Worm (Caenorhabditis elegans) whole organism, L2 larva: ENCODE measurements around the gene H04M03.11.

Experiments used
- C34F6.9 ChIP-seq: fragments of 150-350 bp; optimal IDR thresholded peaks from 2 replicates; lab custom pipeline; 2014; ENCODE audit warnings: missing biosample characterization, missing genetic modification characterization
- F13H6.1 ChIP-seq: sonication (generic microtip); optimal IDR thresholded peaks from 2 replicates; lab custom pipeline; 2016; ENCODE audit warnings: missing genetic modification characterization, missing compliant biosample characterization
- R02D3.7 ChIP-seq: fragments of 150-350 bp; optimal IDR thresholded peaks from 2 replicates; lab custom pipeline; 2014; ENCODE audit warnings: missing biosample characterization, missing genetic modification characterization
- Y55F3AM.14 ChIP-seq: fragments of 200-800 bp; sonication (Bioruptor generic); optimal IDR thresholded peaks from 2 replicates; lab custom pipeline; 2018; ENCODE audit warnings: mild to moderate bottlenecking, missing genetic modification characterization, missing compliant biosample characterization
- ZK546.5 ChIP-seq: sonication (generic microtip); optimal IDR thresholded peaks from 2 replicates; lab custom pipeline; 2017; ENCODE audit warnings: missing biosample characterization, missing genetic modification characterization
- alr-1 ChIP-seq: fragments of 150-350 bp; optimal IDR thresholded peaks from 2 replicates; lab custom pipeline; 2014; ENCODE audit warnings: missing biosample characterization, missing genetic modification characterization
- aly-2 ChIP-seq: fragments of 150-350 bp; optimal IDR thresholded peaks from 2 replicates; lab custom pipeline; 2014; ENCODE audit warnings: missing biosample characterization, missing genetic modification characterization
- ama-1 ChIP-seq: fragments of 150-350 bp; optimal IDR thresholded peaks from 2 replicates; lab custom pipeline; 2018; ENCODE audit warnings: inconsistent platforms
- blmp-1 ChIP-seq: sonication (generic microtip); optimal IDR thresholded peaks from 2 replicates; lab custom pipeline; 2017; ENCODE audit warnings: missing genetic modification characterization, mild to moderate bottlenecking, missing compliant biosample characterization, antibody characterized with exemption, moderate library complexity; ENCODE audit not compliant: insufficient read depth
- ceh-16 ChIP-seq: fragments of 150-350 bp; optimal IDR thresholded peaks from 2 replicates; lab custom pipeline; 2014; ENCODE audit warnings: missing biosample characterization, missing genetic modification characterization
- ceh-82 ChIP-seq: fragments of 150-350 bp; optimal IDR thresholded peaks from 2 replicates; lab custom pipeline; 2014; ENCODE audit warnings: missing biosample characterization, missing genetic modification characterization
- crh-2 ChIP-seq: sonication (generic microtip); optimal IDR thresholded peaks from 2 replicates; lab custom pipeline; 2017; ENCODE audit warnings: missing biosample characterization, missing genetic modification characterization
- dmd-4 ChIP-seq: sonication (generic microtip); optimal IDR thresholded peaks from 2 replicates; lab custom pipeline; 2017; ENCODE audit warnings: missing biosample characterization, missing genetic modification characterization
- egl-27 ChIP-seq: sonication (generic microtip); optimal IDR thresholded peaks from 3 replicates; lab custom pipeline; 2017; ENCODE audit warnings: missing biosample characterization, missing genetic modification reagents, missing genetic modification characterization
- elt-1 ChIP-seq: fragments of 150-350 bp; optimal IDR thresholded peaks from 2 replicates; lab custom pipeline; 2014; ENCODE audit warnings: missing biosample characterization, missing genetic modification characterization
- elt-3 ChIP-seq: sonication (generic microtip); optimal IDR thresholded peaks from 2 replicates; lab custom pipeline; 2017; ENCODE audit warnings: missing biosample characterization, missing genetic modification characterization
- fos-1 ChIP-seq: fragments of 150-350 bp; optimal IDR thresholded peaks from 2 replicates; lab custom pipeline; 2014; ENCODE audit warnings: missing biosample characterization, missing genetic modification characterization
- gmeb-1 ChIP-seq: fragments of 150-350 bp; optimal IDR thresholded peaks from 2 replicates; lab custom pipeline; 2014; ENCODE audit warnings: missing biosample characterization, missing genetic modification characterization
- lin-11 ChIP-seq: fragments of 150-350 bp; sonication (generic microtip); optimal IDR thresholded peaks from 2 replicates; lab custom pipeline; 2014; ENCODE audit warnings: missing biosample characterization, missing genetic modification characterization, inconsistent platforms, mixed read lengths
- lin-13 ChIP-seq: fragments of 150-350 bp; optimal IDR thresholded peaks from 2 replicates; lab custom pipeline; 2014; ENCODE audit warnings: missing biosample characterization, missing genetic modification reagents, missing genetic modification characterization
- lin-39 ChIP-seq: fragments of 150-350 bp; optimal IDR thresholded peaks from 2 replicates; lab custom pipeline; 2014; ENCODE audit warnings: missing biosample characterization, missing genetic modification reagents, missing genetic modification characterization
- mab-5 ChIP-seq: fragments of 150-350 bp; optimal IDR thresholded peaks from 2 replicates; lab custom pipeline; 2014; ENCODE audit warnings: missing biosample characterization, missing genetic modification characterization
- mbf-1 ChIP-seq: sonication (generic microtip); optimal IDR thresholded peaks from 2 replicates; lab custom pipeline; 2017; ENCODE audit warnings: missing biosample characterization, missing genetic modification characterization
- mdl-1 ChIP-seq, 2 experiments: fragments of 150-350 bp in 1 of 2; sonication (generic microtip) in 1 of 2; optimal IDR thresholded peaks; 2 replicates each; lab custom pipeline; 2017; ENCODE audit warnings: missing biosample characterization in 2 of 2, missing genetic modification characterization in 2 of 2
- nhr-10 ChIP-seq: sonication (generic microtip); optimal IDR thresholded peaks from 2 replicates; lab custom pipeline; 2017; ENCODE audit warnings: missing biosample characterization, missing genetic modification characterization
- nhr-11 ChIP-seq: fragments of 150-350 bp; optimal IDR thresholded peaks from 2 replicates; lab custom pipeline; 2014; ENCODE audit warnings: missing biosample characterization, missing genetic modification characterization
- nhr-12 ChIP-seq: fragments of 150-350 bp; optimal IDR thresholded peaks from 2 replicates; lab custom pipeline; 2014; ENCODE audit warnings: missing biosample characterization, missing genetic modification characterization
- nhr-129 ChIP-seq: fragments of 150-350 bp; optimal IDR thresholded peaks from 2 replicates; lab custom pipeline; 2014; ENCODE audit warnings: missing biosample characterization, missing genetic modification characterization
- nhr-21 ChIP-seq: fragments of 150-350 bp; optimal IDR thresholded peaks from 2 replicates; lab custom pipeline; 2014; ENCODE audit warnings: missing biosample characterization, missing genetic modification characterization
- nhr-23 ChIP-seq: fragments of 150-350 bp; optimal IDR thresholded peaks from 2 replicates; lab custom pipeline; 2014; ENCODE audit warnings: missing biosample characterization, missing genetic modification reagents, missing genetic modification characterization
- nhr-25 ChIP-seq: fragments of 150-350 bp; sonication (generic microtip); optimal IDR thresholded peaks from 3 replicates; lab custom pipeline; 2014; ENCODE audit warnings: missing biosample characterization, missing genetic modification characterization
- nhr-6 ChIP-seq: fragments of 150-350 bp; optimal IDR thresholded peaks from 2 replicates; lab custom pipeline; 2014; ENCODE audit warnings: missing biosample characterization, missing genetic modification characterization
- peb-1 ChIP-seq: fragments of 150-350 bp; optimal IDR thresholded peaks from 2 replicates; lab custom pipeline; 2014; ENCODE audit warnings: missing biosample characterization, missing genetic modification characterization
- skn-1 ChIP-seq: sonication (generic microtip); optimal IDR thresholded peaks from 2 replicates; lab custom pipeline; 2017; ENCODE audit warnings: missing biosample characterization, missing genetic modification characterization
- sma-3 ChIP-seq: sonication (generic microtip); optimal IDR thresholded peaks from 2 replicates; lab custom pipeline; 2016; ENCODE audit warnings: missing genetic modification reagents, missing genetic modification characterization, missing compliant biosample characterization
- sma-9 ChIP-seq, 2 experiments: fragments of 150-350 bp in 1 of 2; sonication (generic microtip) in 1 of 2; optimal IDR thresholded peaks; 2 replicates each; lab custom pipeline; 2014 to 2016; ENCODE audit warnings: missing genetic modification characterization in 2 of 2, mild to moderate bottlenecking in 1 of 2, missing biosample characterization in 1 of 2, missing compliant biosample characterization in 1 of 2, missing genetic modification reagents in 1 of 2, moderate library complexity in 1 of 2
- snpc-4 ChIP-seq: fragments of 150-350 bp; optimal IDR thresholded peaks from 2 replicates; lab custom pipeline; 2014; ENCODE audit warnings: missing biosample characterization, missing genetic modification characterization
- unc-62 ChIP-seq: fragments of 150-350 bp; optimal IDR thresholded peaks from 2 replicates; lab custom pipeline; 2014; ENCODE audit warnings: missing biosample characterization, missing genetic modification reagents, missing genetic modification characterization
- zag-1 ChIP-seq: fragments of 150-350 bp; optimal IDR thresholded peaks from 2 replicates; lab custom pipeline; 2014; ENCODE audit warnings: missing biosample characterization, missing genetic modification characterization
- ztf-1 ChIP-seq: fragments of 200-800 bp; sonication (Bioruptor generic); conservative IDR thresholded peaks from 2 replicates; pipeline ENCODE4 v1.3.6; 2022; ENCODE audit warnings: missing genetic modification characterization, missing compliant biosample characterization
- ztf-11 ChIP-seq: sonication (generic microtip); optimal IDR thresholded peaks from 2 replicates; lab custom pipeline; 2017; ENCODE audit warnings: missing biosample characterization, missing genetic modification characterization
- ztf-4 ChIP-seq: fragments of 150-350 bp; optimal IDR thresholded peaks from 2 replicates; lab custom pipeline; 2014; ENCODE audit warnings: missing biosample characterization, missing genetic modification characterization

The H04M03.11 gene

ce11 chrIV:5926643-5927042, 42.2 kb upstream of the H04M03.11 start:
- TF ChIP-seq nhr-129 (tag; lab: Kevin White, UChicago): peak; percentile 19
- no peak for TF ChIP-seq R02D3.7
- TF ChIP-seq snpc-4 (tag; lab: Kevin White, UChicago): no peak
- no peak for TF ChIP-seq zag-1 (tag; lab: Kevin White, UChicago)
- TF ChIP-seq elt-3 (tag; lab: Kevin White, UChicago): no peak
- no peak for TF ChIP-seq dmd-4 (tag; lab: Kevin White, UChicago)
- no peak for TF ChIP-seq nhr-21 (tag; lab: Kevin White, UChicago)
- TF ChIP-seq aly-2 (tag; lab: Kevin White, UChicago): no peak
- TF ChIP-seq ceh-16 (tag; lab: Kevin White, UChicago): peak; percentile 45
- TF ChIP-seq gmeb-1 (tag; lab: Kevin White, UChicago): peak; percentile 2
- no peak for TF ChIP-seq ama-1 (lab: Kevin White, UChicago)
- TF ChIP-seq ceh-82 (tag; lab: Kevin White, UChicago): no peak
- TF ChIP-seq mdl-1 (tag; optimal IDR thresholded peaks at IDR 0.05; lab: Kevin White, UChicago): no peak
- no peak for TF ChIP-seq mbf-1 (tag; lab: Kevin White, UChicago)
- TF ChIP-seq skn-1 (tag; lab: Kevin White, UChicago): no peak
- TF ChIP-seq nhr-11 (tag; lab: Kevin White, UChicago): no peak
- no peak for TF ChIP-seq nhr-23 (tag; lab: Kevin White, UChicago)
- no peak for TF ChIP-seq mab-5 (tag; lab: Kevin White, UChicago)
- peak; percentile 80 for TF ChIP-seq nhr-25 (tag; lab: Kevin White, UChicago)
- no peak for TF ChIP-seq fos-1
- peak; percentile 47 for TF ChIP-seq sma-3 (GFP tag; lab: Kevin White, UChicago)
- no peak for TF ChIP-seq alr-1 (tag; lab: Kevin White, UChicago)
- TF ChIP-seq nhr-12 (tag; lab: Kevin White, UChicago): no peak
- no peak for TF ChIP-seq unc-62
- TF ChIP-seq elt-1 (tag; lab: Kevin White, UChicago): no peak
- no peak for TF ChIP-seq lin-13 (GFP tag; lab: Kevin White, UChicago)
- TF ChIP-seq nhr-10 (tag; lab: Kevin White, UChicago): no peak
- TF ChIP-seq sma-9 (GFP tag; optimal IDR thresholded peaks at IDR 0.05; lab: Kevin White, UChicago): peak; percentile 45
- no peak for TF ChIP-seq sma-9 (tag; optimal IDR thresholded peaks at IDR 0.05; lab: Kevin White, UChicago)
- no peak for TF ChIP-seq ztf-11 (tag; lab: Kevin White, UChicago)
- no peak for TF ChIP-seq F13H6.1 (tag; lab: Kevin White, UChicago)
- TF ChIP-seq blmp-1 (tag; lab: Kevin White, UChicago): peak; percentile 77
- TF ChIP-seq ZK546.5: no peak
- TF ChIP-seq ztf-1 (GFP tag; lab: Robert Waterston, UW): no peak
- peak; percentile 14 for TF ChIP-seq crh-2
- peak; percentile 38 for TF ChIP-seq C34F6.9
- TF ChIP-seq egl-27 (tag; lab: Kevin White, UChicago): no peak
- no peak for TF ChIP-seq lin-39
- no peak for TF ChIP-seq nhr-6 (tag; lab: Kevin White, UChicago)
- TF ChIP-seq lin-11 (tag; lab: Kevin White, UChicago): no peak
- TF ChIP-seq ztf-4 (tag; lab: Kevin White, UChicago): no peak
- TF ChIP-seq, all 48 proteins: peak for 9

DNA sequence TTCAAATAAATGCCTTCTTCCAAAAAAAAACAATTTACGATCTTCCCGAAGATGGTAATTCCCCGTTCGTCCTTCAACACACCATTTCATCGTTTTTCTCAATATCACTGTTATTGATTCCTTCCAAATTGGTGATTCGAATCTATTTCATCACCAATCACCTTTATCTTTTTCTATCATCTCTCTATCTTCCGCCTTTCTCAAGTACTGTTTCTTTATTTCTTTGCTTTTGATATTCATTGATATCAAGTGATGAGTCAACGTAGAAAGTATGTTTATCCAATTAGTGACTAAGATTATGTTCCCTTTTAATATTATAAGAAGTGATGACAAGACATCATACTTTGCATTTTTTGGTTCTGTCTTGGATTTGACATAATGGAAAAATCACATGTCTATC, 39.8 kb upstream of the H04M03.11 start:
- TF ChIP-seq sma-3 (GFP tag; lab: Kevin White, UChicago) (peak; percentile 36), Y55F3AM.14 (GFP tag; lab: Kevin White, UChicago) (no peak), ztf-4 (tag; lab: Kevin White, UChicago) (no peak), snpc-4 (tag; lab: Kevin White, UChicago) (no peak), peb-1 (no peak), fos-1 (peak; percentile 59), mbf-1 (tag; lab: Kevin White, UChicago) (no peak), blmp-1 (tag; lab: Kevin White, UChicago) (peak; percentile 10), C34F6.9 (no peak)
- TF ChIP-seq, all 48 proteins: peak for 3
